Worm (Caenorhabditis elegans) whole organism, L2 larva: Measurements from ENCODE around the gene T05C7.5.

Source experiments
- F13H6.1 ChIP-seq: sonication (generic microtip); optimal IDR thresholded peaks from 2 replicates; lab custom pipeline; 2016; ENCODE audit warnings: missing genetic modification characterization, missing compliant biosample characterization
- lin-39 ChIP-seq: fragments of 150-350 bp; optimal IDR thresholded peaks from 2 replicates; lab custom pipeline; 2014; ENCODE audit warnings: missing biosample characterization, missing genetic modification reagents, missing genetic modification characterization
- nhr-11 ChIP-seq: fragments of 150-350 bp; optimal IDR thresholded peaks from 2 replicates; lab custom pipeline; 2014; ENCODE audit warnings: missing biosample characterization, missing genetic modification characterization
- sem-4 ChIP-seq: fragments of 150-350 bp; optimal IDR thresholded peaks from 2 replicates; lab custom pipeline; 2014; ENCODE audit warnings: missing biosample characterization, missing genetic modification reagents, missing genetic modification characterization
- unc-39 ChIP-seq: fragments of 150-350 bp; optimal IDR thresholded peaks from 2 replicates; lab custom pipeline; 2014; ENCODE audit warnings: missing biosample characterization, missing genetic modification characterization

- TF ChIP-seq sem-4 (tag; lab: Kevin White, UChicago) (no peak), lin-39 (tag; lab: Kevin White, UChicago) (no peak), unc-39 (tag; lab: Kevin White, UChicago) (no peak), F13H6.1 (tag; lab: Kevin White, UChicago) (no peak), nhr-11 (tag; lab: Kevin White, UChicago) (no peak)
These were observed 5.2 kb downstream of the T05C7.5 start, which contains the start of gene T05C7.4 for ce11 chrIV:53539-53938.
